Fruit fly (Drosophila melanogaster): ENCODE data around the gene CG13445.

The CG13445 gene

DNA sequence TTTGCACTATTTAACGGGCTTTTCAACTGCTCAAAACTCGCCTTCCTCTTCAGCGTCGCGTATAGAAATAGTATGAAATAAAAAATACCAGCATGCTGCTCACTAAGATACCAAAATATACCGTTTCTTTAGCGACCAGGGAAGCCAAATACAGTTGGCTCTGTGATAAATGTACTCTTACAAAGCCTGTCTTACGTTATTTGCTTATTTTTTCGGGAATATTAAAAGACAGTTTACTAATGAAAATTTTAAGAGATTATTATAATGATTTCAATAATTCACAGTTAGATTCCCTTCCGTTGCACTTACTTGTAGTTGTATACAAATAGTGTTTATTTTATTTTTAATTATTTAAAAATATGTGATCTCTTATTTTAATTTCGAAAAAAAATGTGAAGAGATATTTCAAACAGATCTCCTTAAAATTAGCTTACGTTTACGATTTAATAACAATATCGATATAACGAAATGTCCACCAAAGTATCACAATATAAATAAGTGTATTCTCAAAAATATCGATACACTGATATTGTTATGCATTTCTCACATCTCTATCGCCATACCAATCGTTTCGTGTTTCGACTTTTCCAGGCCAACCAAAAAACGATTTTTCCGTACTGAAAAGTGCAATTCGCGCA is 17.2 kb downstream of the CG13445 start, which contains the start of the genes DCP2 and dbo (continued):
- peak; percentile 73 for TF ChIP-seq CG10631 (GFP tag; optimal IDR thresholded peaks at IDR 0.05)
- peak; percentile 25 for TF ChIP-seq Lpt (GFP tag; optimal IDR thresholded peaks at IDR 0.05)
- no peak for TF ChIP-seq CG6792 (GFP tag; optimal IDR thresholded peaks at IDR 0.05)
- TF ChIP-seq vri (GFP tag; optimal IDR thresholded peaks at IDR 0.05): no peak
- TF ChIP-seq lz (GFP tag; optimal IDR thresholded peaks at IDR 0.05): peak; percentile 59
- TF ChIP-seq Sox14 (GFP tag; optimal IDR thresholded peaks at IDR 0.05): peak; percentile 50
- TF ChIP-seq CG11762 (GFP tag; optimal IDR thresholded peaks at IDR 0.05; ENCODE audit: insufficient read depth): no peak
- TF ChIP-seq CG32006 (GFP tag; optimal IDR thresholded peaks at IDR 0.05): peak; percentile 67
- no peak for TF ChIP-seq Blimp-1 (GFP tag; optimal IDR thresholded peaks at IDR 0.05)
- TF ChIP-seq CG31627 (GFP tag; optimal IDR thresholded peaks at IDR 0.05): peak; percentile 65
- peak; percentile 74 for TF ChIP-seq OdsH (GFP tag; optimal IDR thresholded peaks at IDR 0.05)
- peak; percentile 51 for TF ChIP-seq esn (GFP tag; optimal IDR thresholded peaks at IDR 0.05)
- TF ChIP-seq Eip75B (GFP tag; optimal IDR thresholded peaks at IDR 0.05): peak; percentile 3
- no peak for TF ChIP-seq dac (GFP tag; optimal IDR thresholded peaks at IDR 0.05)
- peak; percentile 38 for TF ChIP-seq achi (GFP tag; optimal IDR thresholded peaks at IDR 0.05)
- TF ChIP-seq CG6163 (GFP tag; IDR thresholded peaks at IDR 0.05): no peak
- peak; percentile 63 for TF ChIP-seq CG8632 (GFP tag; optimal IDR thresholded peaks at IDR 0.05)
- TF ChIP-seq CG9139 (GFP tag; optimal IDR thresholded peaks at IDR 0.05): no peak
- TF ChIP-seq pdm3 (GFP tag; optimal IDR thresholded peaks at IDR 0.05): peak; percentile 78
- peak; percentile 2 for TF ChIP-seq CG11902 (GFP tag; optimal IDR thresholded peaks at IDR 0.05)

DNA sequence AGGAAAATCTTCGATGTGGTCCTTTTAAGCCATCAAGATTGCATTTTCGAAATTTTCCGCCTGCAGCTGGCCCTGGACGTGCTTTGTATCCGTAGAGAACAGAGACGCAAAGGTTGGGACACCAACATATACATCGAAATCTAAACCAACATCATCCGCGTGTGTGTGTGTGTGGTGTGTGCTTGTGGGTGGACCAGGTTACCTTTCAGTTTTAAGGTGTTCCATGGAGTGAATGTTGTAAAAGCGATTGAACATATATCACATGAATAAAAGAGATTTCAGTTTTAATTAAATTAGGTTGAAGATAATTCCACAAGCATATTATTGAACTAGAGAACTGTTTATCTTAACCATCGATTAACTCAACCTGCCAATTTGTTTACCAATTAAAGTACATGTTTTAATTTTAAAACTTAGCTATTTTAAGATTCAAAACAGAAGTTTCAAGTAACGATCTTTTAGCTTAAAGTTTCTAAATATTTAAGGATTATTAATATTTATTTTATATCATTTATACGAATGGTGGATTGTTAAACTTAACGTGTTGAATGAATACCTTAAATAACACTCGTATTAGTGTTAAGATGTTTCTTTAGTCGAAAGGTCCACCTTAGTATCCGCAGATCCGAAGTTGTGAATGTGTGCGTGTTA is 17.8 kb downstream of the CG13445 start:
- TF ChIP-seq CG6792 (GFP tag; optimal IDR thresholded peaks at IDR 0.05) (peak; percentile 89), Hr4 (GFP tag; optimal IDR thresholded peaks at IDR 0.05) (peak; percentile 89), pdm3 (GFP tag; optimal IDR thresholded peaks at IDR 0.05) (peak; percentile 84), spab (GFP tag; optimal IDR thresholded peaks at IDR 0.05) (peak; percentile 88), fd85E (GFP tag; optimal IDR thresholded peaks at IDR 0.05) (peak; percentile 73), CG1621 (tag; optimal IDR thresholded peaks at IDR 0.05) (peak; percentile 78), topi (GFP tag; optimal IDR thresholded peaks at IDR 0.05) (peak; percentile 83), CG4318 (GFP tag; optimal IDR thresholded peaks at IDR 0.05) (peak; percentile 89), CG8319 (GFP tag; optimal IDR thresholded peaks at IDR 0.05) (peak; percentile 86), fkh (GFP tag; optimal IDR thresholded peaks at IDR 0.05) (peak; percentile 68), CG16779 (tag; optimal IDR thresholded peaks at IDR 0.05) (no peak), fd59A (GFP tag; optimal IDR thresholded peaks at IDR 0.05) (peak; percentile 78), net (GFP tag; optimal IDR thresholded peaks at IDR 0.05) (peak; percentile 89), CG7368 (GFP tag; optimal IDR thresholded peaks at IDR 0.05) (peak; percentile 78), Eip93F (GFP tag; optimal IDR thresholded peaks at IDR 0.05) (peak; percentile 78), Lpt (GFP tag; optimal IDR thresholded peaks at IDR 0.05) (peak; percentile 75), Blimp-1 (GFP tag; optimal IDR thresholded peaks at IDR 0.05) (peak; percentile 85), CG6276 (GFP tag; optimal IDR thresholded peaks at IDR 0.05) (no peak), dac (GFP tag; optimal IDR thresholded peaks at IDR 0.05) (no peak), Hr38 (GFP tag; optimal IDR thresholded peaks at IDR 0.05) (no peak), CG3032 (tag; optimal IDR thresholded peaks at IDR 0.05) (peak; percentile 90), CG9139 (GFP tag; optimal IDR thresholded peaks at IDR 0.05) (no peak), CG10669 (GFP tag; optimal IDR thresholded peaks at IDR 0.05) (peak; percentile 88), CG11902 (GFP tag; optimal IDR thresholded peaks at IDR 0.05) (peak; percentile 70), CG3919 (GFP tag; optimal IDR thresholded peaks at IDR 0.05) (peak; percentile 91), eg (GFP tag; IDR thresholded peaks at IDR 0.05) (no peak; the same call in 2 of the 3 replicates), Sox15 (GFP tag; optimal IDR thresholded peaks at IDR 0.05) (peak; percentile 78), CG34406 (GFP tag; optimal IDR thresholded peaks at IDR 0.05) (peak; percentile 91), acj6 (GFP tag; optimal IDR thresholded peaks at IDR 0.05) (peak; percentile 90), CG6163 (GFP tag; IDR thresholded peaks at IDR 0.05) (peak; percentile 77; the same call in 2 of the 3 replicates), vri (GFP tag; optimal IDR thresholded peaks at IDR 0.05) (peak; percentile 75), Ets96B (tag; optimal IDR thresholded peaks at IDR 0.05) (peak; percentile 86), Ets21C (GFP tag; optimal IDR thresholded peaks at IDR 0.05) (peak; percentile 55), Eip75B (GFP tag; optimal IDR thresholded peaks at IDR 0.05) (peak; percentile 86), CG8119 (GFP tag; IDR thresholded peaks at IDR 0.05) (peak; percentile 88), lz (GFP tag; optimal IDR thresholded peaks at IDR 0.05) (peak; percentile 86), CG31627 (GFP tag; optimal IDR thresholded peaks at IDR 0.05) (peak; percentile 81), CG10631 (GFP tag; optimal IDR thresholded peaks at IDR 0.05) (peak; percentile 92), CG11294 (GFP tag; IDR thresholded peaks at IDR 0.05) (peak; percentile 58; the same call in 1 of the 2 replicates)

Data from whole organism, prepupa.